Worm (Caenorhabditis elegans): Measurements from ENCODE around the gene prp-18.

The prp-18 gene

ce11 chrIV:9928180-9928896 is 44.2 kb upstream of the prp-18 start, which contains the start of gene dur-1:
dur-1 (minus strand) TSS chrIV:9928230.
- TF ChIP-seq nhr-76 (tag; optimal IDR thresholded peaks at IDR 0.05): no peak
- TF ChIP-seq tbx-2 (tag; optimal IDR thresholded peaks at IDR 0.05): no peak
- no peak for TF ChIP-seq nhr-11 (tag; optimal IDR thresholded peaks at IDR 0.05)
- no peak for TF ChIP-seq fkh-10 (GFP tag; optimal IDR thresholded peaks at IDR 0.05)
- peak; percentile 5 for TF ChIP-seq ceh-28 (tag; optimal IDR thresholded peaks at IDR 0.05)
- TF ChIP-seq egl-27 (tag; optimal IDR thresholded peaks at IDR 0.05): no peak
- TF ChIP-seq nfya-1 (tag; optimal IDR thresholded peaks at IDR 0.05; ENCODE audit: insufficient read depth): peak; percentile 25
- no peak for TF ChIP-seq jun-1 (tag; optimal IDR thresholded peaks at IDR 0.05)
- no peak for TF ChIP-seq ceh-16 (tag; optimal IDR thresholded peaks at IDR 0.05)
- TF ChIP-seq egl-5 (tag; optimal IDR thresholded peaks at IDR 0.05): peak; percentile 32
- no peak for TF ChIP-seq lin-39 (tag; optimal IDR thresholded peaks at IDR 0.05)

DNA sequence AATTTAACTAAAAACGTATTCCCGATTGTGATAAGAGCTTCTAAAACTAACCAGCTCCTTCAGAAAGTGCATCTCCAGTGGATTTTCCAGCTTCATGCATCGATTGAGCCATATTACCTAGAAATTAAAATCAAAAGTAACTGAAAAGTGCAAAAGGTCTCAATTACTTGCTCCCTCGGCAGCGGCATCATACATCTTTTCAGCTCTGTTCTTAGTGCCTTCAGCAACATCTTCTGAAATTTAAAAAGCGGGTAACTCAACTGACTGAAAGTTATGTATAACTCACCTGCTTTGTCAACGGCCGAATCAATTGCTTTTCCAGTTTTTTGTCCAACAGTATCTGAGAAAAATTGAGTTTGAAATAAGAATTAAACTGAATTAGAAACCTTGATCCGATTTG is 40.2 kb upstream of the prp-18 start:
- TF ChIP-seq nhr-43 (tag; optimal IDR thresholded peaks at IDR 0.05; ENCODE audit: poor library complexity, severe bottlenecking) (no peak), ama-1 (optimal IDR thresholded peaks at IDR 0.05) (no peak), tbx-2 (tag; optimal IDR thresholded peaks at IDR 0.05) (no peak), nhr-77 (tag; optimal IDR thresholded peaks at IDR 0.05) (no peak), unc-62 (GFP tag; optimal IDR thresholded peaks at IDR 0.05) (no peak), nhr-12 (tag; optimal IDR thresholded peaks at IDR 0.05) (no peak), nfya-1 (tag; optimal IDR thresholded peaks at IDR 0.05; ENCODE audit: insufficient read depth) (no peak), fos-1 (tag; optimal IDR thresholded peaks at IDR 0.05) (no peak), snpc-4 (tag; optimal IDR thresholded peaks at IDR 0.05) (no peak), jun-1 (tag; optimal IDR thresholded peaks at IDR 0.05) (no peak), R02D3.7 (tag; optimal IDR thresholded peaks at IDR 0.05) (no peak), mml-1 (tag; optimal IDR thresholded peaks at IDR 0.05) (no peak), ztf-11 (tag; optimal IDR thresholded peaks at IDR 0.05) (no peak), pqm-1 (tag; optimal IDR thresholded peaks at IDR 0.05) (no peak), skn-1 (tag; optimal IDR thresholded peaks at IDR 0.05) (no peak), ZK546.5 (tag; optimal IDR thresholded peaks at IDR 0.05) (no peak), elt-1 (tag; optimal IDR thresholded peaks at IDR 0.05) (no peak), lin-15B (tag; optimal IDR thresholded peaks at IDR 0.05) (no peak)

DNA sequence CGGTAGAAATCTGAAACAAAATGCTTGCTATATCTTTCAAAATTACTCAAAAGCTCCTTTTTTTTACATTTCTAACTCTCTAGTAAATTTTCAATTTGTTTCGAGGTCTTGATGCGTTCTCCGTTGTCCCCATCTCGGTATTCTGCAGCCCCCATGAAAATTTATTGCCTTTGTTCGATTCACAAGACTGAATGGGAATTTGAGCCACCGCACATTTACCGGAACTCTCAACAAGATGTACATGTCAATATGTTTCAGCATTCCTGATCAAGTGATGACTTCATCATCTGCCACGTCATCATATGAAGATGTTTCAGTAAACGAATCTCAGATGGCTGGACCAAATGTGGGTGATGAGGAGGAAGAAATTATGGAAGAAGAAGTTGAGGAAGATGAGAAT is 36.2 kb upstream of the prp-18 start:
- no peak for TF ChIP-seq mml-1 (tag; optimal IDR thresholded peaks at IDR 0.05)
- TF ChIP-seq nhr-11 (tag; optimal IDR thresholded peaks at IDR 0.05): no peak
- no peak for TF ChIP-seq elt-1 (tag; optimal IDR thresholded peaks at IDR 0.05)
- TF ChIP-seq lin-39 (tag; optimal IDR thresholded peaks at IDR 0.05): no peak
- no peak for TF ChIP-seq ama-1 (optimal IDR thresholded peaks at IDR 0.05)

DNA sequence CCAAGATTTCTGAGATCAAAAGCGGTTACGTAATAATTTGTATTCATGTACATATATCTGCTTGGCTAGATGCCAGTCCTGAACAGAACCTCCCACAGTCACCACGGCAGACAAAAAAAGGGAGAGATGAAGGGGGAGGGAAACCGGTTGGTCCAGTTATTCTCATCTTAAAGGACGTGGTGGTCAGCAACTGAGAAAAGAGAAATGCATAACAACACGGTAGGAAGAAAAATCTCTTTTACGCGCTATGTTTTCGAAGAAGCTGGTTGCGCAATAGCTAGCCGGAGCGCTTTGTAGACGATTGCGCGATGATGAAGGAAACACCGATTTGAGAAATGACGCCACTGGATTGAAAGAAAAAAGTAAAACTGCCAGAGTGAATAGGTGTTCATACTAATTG is 33.8 kb upstream of the prp-18 start:
- TF ChIP-seq egl-27 (tag; optimal IDR thresholded peaks at IDR 0.05) (no peak), ztf-11 (tag; optimal IDR thresholded peaks at IDR 0.05) (no peak), elt-3 (tag; optimal IDR thresholded peaks at IDR 0.05) (no peak), fkh-2 (tag; optimal IDR thresholded peaks at IDR 0.05) (no peak), fos-1 (tag; optimal IDR thresholded peaks at IDR 0.05) (no peak), tbx-2 (tag; optimal IDR thresholded peaks at IDR 0.05) (no peak), unc-62 (GFP tag; optimal IDR thresholded peaks at IDR 0.05) (no peak), lsy-12 (tag; optimal IDR thresholded peaks at IDR 0.05) (no peak), ama-1 (optimal IDR thresholded peaks at IDR 0.05) (no peak), nhr-28 (tag; optimal IDR thresholded peaks at IDR 0.05) (no peak), ztf-4 (tag; optimal IDR thresholded peaks at IDR 0.05) (no peak), ceh-28 (tag; optimal IDR thresholded peaks at IDR 0.05) (no peak), nhr-77 (tag; optimal IDR thresholded peaks at IDR 0.05) (no peak), ceh-16 (tag; optimal IDR thresholded peaks at IDR 0.05) (no peak), elt-2 (tag; optimal IDR thresholded peaks at IDR 0.05) (no peak), mml-1 (tag; optimal IDR thresholded peaks at IDR 0.05) (no peak), jun-1 (tag; optimal IDR thresholded peaks at IDR 0.05) (no peak), eor-1 (tag; optimal IDR thresholded peaks at IDR 0.05) (no peak), elt-1 (tag; optimal IDR thresholded peaks at IDR 0.05) (no peak), nfya-1 (tag; optimal IDR thresholded peaks at IDR 0.05; ENCODE audit: insufficient read depth) (peak; percentile 4), nhr-25 (tag; optimal IDR thresholded peaks at IDR 0.05) (peak; percentile 60), snpc-4 (tag; optimal IDR thresholded peaks at IDR 0.05) (no peak), nhr-67 (tag; optimal IDR thresholded peaks at IDR 0.05) (no peak), nhr-43 (tag; optimal IDR thresholded peaks at IDR 0.05; ENCODE audit: poor library complexity, severe bottlenecking) (peak; percentile 65), nhr-23 (tag; optimal IDR thresholded peaks at IDR 0.05) (peak; percentile 28), lin-15B (tag; optimal IDR thresholded peaks at IDR 0.05) (no peak)

Measured in whole organism, L3 larva.